Worm (Caenorhabditis elegans) whole organism, L1 larva: Measurements from ENCODE around the gene cpz-2.

ENCODE experiments used
- lir-3 ChIP-seq: sonication (generic microtip); optimal IDR thresholded peaks from 2 replicates; lab custom pipeline; 2016; ENCODE audit warnings: mild to moderate bottlenecking, missing genetic modification characterization, moderate library complexity, missing compliant biosample characterization; ENCODE audit not compliant: poor library complexity
- mef-2 ChIP-seq: fragments of 150-350 bp; optimal IDR thresholded peaks from 2 replicates; lab custom pipeline; 2014; ENCODE audit warnings: missing biosample characterization, missing genetic modification characterization

DNA sequence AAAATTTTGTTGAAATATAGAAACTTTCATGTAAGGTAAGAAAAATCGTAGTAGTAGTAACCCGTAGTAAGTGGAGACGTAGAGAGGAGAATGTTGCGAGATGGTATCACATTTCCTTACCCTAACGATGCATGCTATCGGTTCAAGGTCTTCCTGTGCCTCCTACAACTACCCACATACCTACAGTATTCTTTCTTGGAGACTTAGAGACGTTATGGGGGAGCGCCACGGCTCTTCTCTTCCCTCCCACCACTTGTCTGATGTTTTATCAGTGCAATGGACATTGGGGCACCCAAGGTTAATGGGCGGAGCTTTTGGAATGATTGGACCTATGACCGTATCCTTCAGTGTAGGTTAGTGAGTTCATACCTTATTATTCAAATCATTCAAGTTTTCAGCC lies 9.9 kb downstream of the cpz-2 start:
- TF ChIP-seq mef-2 (tag; lab: Kevin White, UChicago), result no peak
- TF ChIP-seq lir-3 (tag; lab: Kevin White, UChicago), result no peak
